Fruit fly (Drosophila melanogaster) Kc167 (cell line): ENCODE measurements around the gene CG33795.

Experiments
- Myc ChIP-seq: fragments of >200 bp; optimal IDR thresholded peaks from 2 replicates; lab custom pipeline; 2017; ENCODE audit warnings: missing external identifiers
- Sin3A ChIP-seq: fragments of >200 bp; optimal IDR thresholded peaks from 2 replicates; lab custom pipeline; 2018; ENCODE audit warnings: missing external identifiers
- h ChIP-seq: fragments of >200 bp; optimal IDR thresholded peaks from 3 replicates; lab custom pipeline; 2018; ENCODE audit warnings: missing external identifiers
- insv ChIP-seq: fragments of >200 bp; optimal IDR thresholded peaks from 3 replicates; lab custom pipeline; 2018; ENCODE audit warnings: missing external identifiers
- psq ChIP-seq: fragments of >200 bp; optimal IDR thresholded peaks from 2 replicates; lab custom pipeline; 2017; ENCODE audit warnings: missing external identifiers
- ttk ChIP-seq: sonication (Bioruptor generic); optimal IDR thresholded peaks from 2 replicates; lab custom pipeline; 2017; ENCODE audit warnings: missing external identifiers

DNA sequence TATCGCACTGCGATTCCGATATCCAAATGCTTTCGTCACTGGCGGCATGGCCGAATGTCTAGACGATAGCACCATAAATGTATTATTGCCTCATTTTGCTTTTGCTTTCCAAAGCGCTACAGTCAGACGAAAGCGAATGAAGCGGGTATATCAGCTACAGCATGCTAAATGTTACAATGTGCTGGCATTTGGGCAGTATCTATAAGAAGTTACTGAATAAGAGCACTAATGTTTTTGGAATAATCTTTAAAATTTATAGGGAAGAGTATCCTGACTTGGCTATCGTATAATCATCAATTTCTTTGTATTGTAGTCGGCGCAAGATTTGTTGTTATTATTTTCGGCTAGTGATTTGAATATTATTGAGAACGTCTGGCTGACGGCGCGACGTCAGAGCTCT lies 32.1 kb upstream of the CG33795 start:
- TF ChIP-seq h (lab: Kevin White, UChicago) (no peak), ttk (no peak), psq (lab: Kevin White, UChicago) (no peak), Myc (lab: Kevin White, UChicago) (no peak), Sin3A (lab: Kevin White, UChicago) (no peak), insv (lab: Kevin White, UChicago) (no peak)
